Fruit fly (Drosophila melanogaster) whole organism, embryonic: Measurements from ENCODE around the gene mwh.

Experiments
- Atf-2 ChIP-seq: fragments of 200-800 bp; sonication (Bioruptor generic); optimal IDR thresholded peaks from 2 replicates; lab custom pipeline; 2016; ENCODE audit warnings: missing biosample characterization, missing genetic modification characterization
- CG1233 ChIP-seq: fragments of 200-800 bp; sonication (Bioruptor generic); optimal IDR thresholded peaks from 4 replicates; lab custom pipeline; 2018; ENCODE audit warnings: missing biosample characterization, mild to moderate bottlenecking, missing genetic modification characterization
- CG14965 ChIP-seq: fragments of 200-800 bp; sonication (Bioruptor generic); optimal IDR thresholded peaks from 2 replicates; lab custom pipeline; 2016; ENCODE audit warnings: missing biosample characterization, missing genetic modification characterization, borderline replicate concordance
- CG1602 ChIP-seq: fragments of 200-800 bp; sonication (Bioruptor generic); optimal IDR thresholded peaks from 3 replicates; lab custom pipeline; 2016; ENCODE audit warnings: missing biosample characterization, missing genetic modification characterization
- CG1603 ChIP-seq: fragments of 200-800 bp; sonication (Bioruptor generic); optimal IDR thresholded peaks from 2 replicates; lab custom pipeline; 2019; ENCODE audit warnings: missing biosample characterization, mild to moderate bottlenecking, missing genetic modification characterization, moderate library complexity
- CG16813 ChIP-seq: fragments of 200-800 bp; sonication (Bioruptor generic); IDR thresholded peaks from 3 replicates; pipeline ENCODE4 v1.3.6; 2022; ENCODE audit warnings: missing biosample characterization, missing genetic modification characterization; ENCODE audit not compliant: partially characterized antibody
- CG17328 ChIP-seq: fragments of 200-800 bp; sonication (Bioruptor generic); IDR thresholded peaks from 2 replicates; pipeline ENCODE4 v1.3.6; 2022; ENCODE audit warnings: missing biosample characterization, missing genetic modification characterization
- CG17568 ChIP-seq: fragments of 200-800 bp; sonication (Bioruptor generic); optimal IDR thresholded peaks from 2 replicates; lab custom pipeline; 2018; ENCODE audit warnings: missing biosample characterization, mild to moderate bottlenecking, missing genetic modification characterization, moderate library complexity
- CG17802 ChIP-seq: fragments of 200-800 bp; sonication (Bioruptor generic); optimal IDR thresholded peaks from 2 replicates; lab custom pipeline; 2018; ENCODE audit warnings: missing biosample characterization, mild to moderate bottlenecking, missing genetic modification characterization, moderate library complexity
- CG18619 ChIP-seq: fragments of 200-800 bp; sonication (Bioruptor generic); optimal IDR thresholded peaks from 3 replicates; lab custom pipeline; 2017; ENCODE audit warnings: missing biosample characterization, mild to moderate bottlenecking, missing genetic modification characterization
- CG2120 ChIP-seq: fragments of 200-800 bp; sonication (Bioruptor generic); optimal IDR thresholded peaks from 3 replicates; lab custom pipeline; 2016; ENCODE audit warnings: missing biosample characterization, missing genetic modification characterization
- CG2889 ChIP-seq: fragments of 200-800 bp; sonication (Bioruptor generic); IDR thresholded peaks from 3 replicates; pipeline ENCODE4 v1.3.6; 2022; ENCODE audit warnings: missing biosample characterization, missing genetic modification characterization
- CG3838 ChIP-seq: fragments of 200-800 bp; sonication (Bioruptor generic); optimal IDR thresholded peaks from 3 replicates; lab custom pipeline; 2016; ENCODE audit warnings: missing biosample characterization, missing genetic modification characterization
- CG4282 ChIP-seq: fragments of 200-800 bp; sonication (Bioruptor generic); optimal IDR thresholded peaks from 2 replicates; lab custom pipeline; 2016; ENCODE audit warnings: missing biosample characterization, missing genetic modification characterization
- CG7556 ChIP-seq: fragments of 200-800 bp; sonication (Bioruptor generic); optimal IDR thresholded peaks from 2 replicates; lab custom pipeline; 2017; ENCODE audit warnings: missing biosample characterization, mild to moderate bottlenecking, missing genetic modification characterization
- CG7928 ChIP-seq: fragments of 200-800 bp; sonication (Bioruptor generic); optimal IDR thresholded peaks from 2 replicates; lab custom pipeline; 2017; ENCODE audit warnings: missing biosample characterization, mild to moderate bottlenecking, missing genetic modification characterization
- CG9609 ChIP-seq: fragments of 200-800 bp; sonication (Bioruptor generic); optimal IDR thresholded peaks from 3 replicates; lab custom pipeline; 2016; ENCODE audit warnings: missing biosample characterization, missing genetic modification characterization
- D19B ChIP-seq: fragments of 200-800 bp; sonication (Bioruptor generic); optimal IDR thresholded peaks from 2 replicates; lab custom pipeline; 2017; ENCODE audit warnings: missing biosample characterization, mild to moderate bottlenecking, missing genetic modification characterization
- Deaf1 ChIP-seq: fragments of 200-800 bp; optimal IDR thresholded peaks from 3 replicates; lab custom pipeline; 2019; ENCODE audit warnings: missing biosample characterization, mild to moderate bottlenecking, missing genetic modification characterization, moderate library complexity
- Dll ChIP-seq: fragments of 200-800 bp; sonication (Bioruptor generic); IDR thresholded peaks from 4 replicates; pipeline ENCODE4 v1.3.6; 2022; ENCODE audit warnings: missing biosample characterization, missing genetic modification characterization; ENCODE audit not compliant: partially characterized antibody
- Dp ChIP-seq: fragments of 200-800 bp; sonication (Bioruptor generic); optimal IDR thresholded peaks from 2 replicates; lab custom pipeline; 2018; ENCODE audit warnings: missing biosample characterization, mild to moderate bottlenecking, missing genetic modification characterization, moderate library complexity
- Dref ChIP-seq: fragments of 200-800 bp; sonication (Bioruptor generic); IDR thresholded peaks from 2 replicates; pipeline ENCODE4 v1.3.6; 2022; ENCODE audit warnings: missing biosample characterization, missing genetic modification characterization
- Drgx ChIP-seq: fragments of 200-800 bp; sonication (Bioruptor generic); IDR thresholded peaks from 2 replicates; pipeline ENCODE4 v1.3.6; 2022; ENCODE audit warnings: missing biosample characterization, missing genetic modification characterization
- ERR ChIP-seq: fragments of 200-800 bp; sonication (Bioruptor generic); optimal IDR thresholded peaks from 2 replicates; lab custom pipeline; 2016; ENCODE audit warnings: missing biosample characterization, missing genetic modification characterization
- H2.0 ChIP-seq: fragments of 200-800 bp; sonication (Bioruptor generic); IDR thresholded peaks from 2 replicates; pipeline ENCODE4 v1.3.6; 2022; ENCODE audit warnings: missing biosample characterization, missing genetic modification characterization
- HmgD ChIP-seq: fragments of 200-800 bp; sonication (Bioruptor generic); optimal IDR thresholded peaks from 3 replicates; lab custom pipeline; 2016; ENCODE audit warnings: missing biosample characterization, missing genetic modification characterization
- Hr78 ChIP-seq, 2 experiments: fragments of 200-800 bp in 1 of 2; fragments of >200 bp in 1 of 2; sonication (Bioruptor generic) in 1 of 2; optimal IDR thresholded peaks; 2 replicates each; lab custom pipeline; 2017 to 2019; ENCODE audit warnings: missing biosample characterization in 2 of 2, missing genetic modification characterization in 2 of 2, mild to moderate bottlenecking in 1 of 2, moderate library complexity in 1 of 2
- Jarid2 ChIP-seq: fragments of 200-800 bp; sonication (Bioruptor generic); optimal IDR thresholded peaks from 3 replicates; lab custom pipeline; 2017; ENCODE audit warnings: mild to moderate bottlenecking, missing biosample characterization, missing genetic modification reagents, missing genetic modification characterization
- Lim3 ChIP-seq: fragments of 200-800 bp; sonication (Bioruptor generic); IDR thresholded peaks from 2 replicates; pipeline ENCODE4 v1.3.6; 2022; ENCODE audit warnings: missing biosample characterization, missing genetic modification characterization
- Sry-β ChIP-seq: fragments of 200-800 bp; sonication (Bioruptor generic); optimal IDR thresholded peaks from 2 replicates; lab custom pipeline; 2018; ENCODE audit warnings: missing biosample characterization, mild to moderate bottlenecking, missing genetic modification characterization, moderate library complexity
- Ssrp ChIP-seq: fragments of 200-800 bp; sonication (Bioruptor generic); optimal IDR thresholded peaks from 2 replicates; lab custom pipeline; 2018; ENCODE audit warnings: missing biosample characterization, mild to moderate bottlenecking, missing genetic modification characterization, moderate library complexity
- YL-1 ChIP-seq: fragments of 200-800 bp; sonication (Bioruptor generic); optimal IDR thresholded peaks from 3 replicates; lab custom pipeline; 2017; ENCODE audit warnings: missing biosample characterization, mild to moderate bottlenecking, missing genetic modification characterization
- abd-A ChIP-seq: fragments of 200-800 bp; sonication (Bioruptor generic); optimal IDR thresholded peaks from 3 replicates; lab custom pipeline; 2019; ENCODE audit warnings: missing biosample characterization, mild to moderate bottlenecking, missing genetic modification characterization, moderate library complexity
- al ChIP-seq: fragments of 200-800 bp; sonication (Bioruptor generic); IDR thresholded peaks from 2 replicates; pipeline ENCODE4 v1.3.6; 2022; ENCODE audit warnings: missing biosample characterization, missing genetic modification characterization
- bab2 ChIP-seq: fragments of 200-800 bp; sonication (Bioruptor generic); optimal IDR thresholded peaks from 2 replicates; lab custom pipeline; 2016; ENCODE audit warnings: missing biosample characterization, missing genetic modification characterization
- chif ChIP-seq, 2 experiments: fragments of 200-800 bp; sonication (Bioruptor generic); optimal IDR thresholded peaks; 3 replicates each; lab custom pipeline; 2016; ENCODE audit warnings: missing biosample characterization in 2 of 2, missing genetic modification characterization in 2 of 2
- chinmo ChIP-seq: fragments of 200-800 bp; sonication (Bioruptor generic); IDR thresholded peaks from 4 replicates; pipeline ENCODE4 v1.3.6; 2022; ENCODE audit warnings: missing biosample characterization, missing genetic modification characterization; ENCODE audit not compliant: partially characterized antibody
- gro ChIP-seq: fragments of 200-800 bp; sonication (Bioruptor generic); optimal IDR thresholded peaks from 2 replicates; lab custom pipeline; 2016; ENCODE audit warnings: missing biosample characterization, missing genetic modification characterization
- jing ChIP-seq: fragments of 200-800 bp; sonication (Bioruptor generic); optimal IDR thresholded peaks from 2 replicates; lab custom pipeline; 2018; ENCODE audit warnings: missing biosample characterization, mild to moderate bottlenecking, missing genetic modification characterization
- ken ChIP-seq: fragments of 200-800 bp; sonication (Bioruptor generic); IDR thresholded peaks from 3 replicates; pipeline ENCODE4 v1.3.6; 2022; ENCODE audit warnings: missing biosample characterization, missing genetic modification characterization
- mirr ChIP-seq: fragments of 200-800 bp; sonication (Bioruptor generic); optimal IDR thresholded peaks from 3 replicates; lab custom pipeline; 2018; ENCODE audit warnings: missing biosample characterization, mild to moderate bottlenecking, missing genetic modification characterization
- nerfin-1 ChIP-seq: fragments of 200-800 bp; sonication (Bioruptor generic); optimal IDR thresholded peaks from 3 replicates; lab custom pipeline; 2019; ENCODE audit warnings: missing biosample characterization, mild to moderate bottlenecking, missing genetic modification characterization, moderate library complexity
- pho ChIP-seq: fragments of 200-800 bp; sonication (Bioruptor generic); optimal IDR thresholded peaks from 2 replicates; lab custom pipeline; 2016; ENCODE audit warnings: missing biosample characterization, missing genetic modification characterization
- ranshi ChIP-seq: fragments of 200-800 bp; sonication (Bioruptor generic); IDR thresholded peaks from 2 replicates; pipeline ENCODE4 v1.3.6; 2022; ENCODE audit warnings: missing biosample characterization, missing genetic modification characterization
- rib ChIP-seq: fragments of 200-800 bp; sonication (Bioruptor generic); IDR thresholded peaks from 2 replicates; pipeline ENCODE4 v1.3.6; 2022; ENCODE audit warnings: missing biosample characterization, missing genetic modification characterization
- seq ChIP-seq: fragments of 200-800 bp; sonication (Bioruptor generic); IDR thresholded peaks from 2 replicates; pipeline ENCODE4 v1.3.6; 2022; ENCODE audit warnings: missing biosample characterization, missing genetic modification characterization
- stwl ChIP-seq: fragments of 200-800 bp; sonication (Bioruptor generic); optimal IDR thresholded peaks from 3 replicates; lab custom pipeline; 2018; ENCODE audit warnings: missing biosample characterization, mild to moderate bottlenecking, missing genetic modification characterization, moderate library complexity
- twi ChIP-seq: fragments of 200-800 bp; optimal IDR thresholded peaks from 2 replicates; lab custom pipeline; 2019; ENCODE audit warnings: missing biosample characterization, mild to moderate bottlenecking, missing genetic modification characterization, moderate library complexity

mwh gene

DNA sequence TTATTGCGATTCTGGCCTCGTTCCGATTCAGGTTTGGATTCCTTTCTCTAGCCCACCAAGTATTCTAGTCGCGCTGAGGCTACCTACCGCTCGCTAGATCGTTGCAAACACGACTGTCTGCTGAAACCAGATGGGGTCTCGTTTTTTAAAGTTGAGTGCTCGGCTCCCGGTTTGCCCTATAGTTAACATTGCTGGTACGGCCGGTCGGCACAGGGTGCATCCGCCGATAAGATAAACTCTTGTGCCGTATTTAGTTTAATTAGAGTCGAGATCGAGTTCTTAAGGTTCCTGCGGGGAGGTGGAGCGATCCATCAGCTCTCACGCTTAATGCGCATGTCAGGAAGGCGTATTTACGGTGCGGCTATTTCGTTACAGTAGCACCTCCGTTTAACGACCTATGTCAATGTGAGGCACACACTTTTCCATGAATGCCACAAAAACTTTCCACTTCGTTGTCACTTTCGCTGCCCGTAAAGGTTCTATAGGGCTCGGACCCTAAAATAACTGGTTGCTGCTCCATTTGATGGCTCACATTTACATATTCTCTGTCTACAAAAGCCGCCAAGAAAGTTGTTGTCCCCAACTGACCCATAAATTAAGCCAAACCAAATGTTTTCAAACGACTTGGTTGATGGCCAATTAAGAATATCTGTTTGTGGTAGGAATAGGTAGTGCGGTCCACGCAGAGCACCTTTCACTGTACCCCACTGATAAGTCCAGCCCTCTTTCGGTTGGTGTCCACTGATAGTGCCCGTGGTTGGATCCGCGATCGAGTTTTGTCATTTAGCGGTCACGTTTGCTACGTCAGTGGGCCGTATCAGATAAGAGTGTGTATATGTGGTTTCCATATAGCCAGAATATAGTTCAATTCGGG lies 4.3 kb downstream of the mwh start, which contains the start of gene CG9119 (continued):
- no peak; the same call in 1 of the 2 replicates for TF ChIP-seq ranshi (GFP tag; lab: Robert Waterston, UW)
- TF ChIP-seq nerfin-1: peak; percentile 59
- TF ChIP-seq gro (GFP tag; lab: Kevin White, UChicago): no peak
- TF ChIP-seq CG16813 (GFP tag; lab: Robert Waterston, UW): no peak
- TF ChIP-seq Ssrp (tag; lab: Kevin White, UChicago): peak; percentile 59
- TF ChIP-seq chinmo (GFP tag; lab: Robert Waterston, UW): 0 out of 4 replicates have a peak, but pooled peaks have one; percentile 33
- no peak for TF ChIP-seq Jarid2 (GFP tag; lab: Kevin White, UChicago)
- TF ChIP-seq Dref (GFP tag; lab: Robert Waterston, UW): no peak
- no peak for TF ChIP-seq CG14965
- no peak for TF ChIP-seq mirr
- TF ChIP-seq Lim3: peak; percentile 39; the same call in 1 of the 2 replicates
- TF ChIP-seq CG1602 (GFP tag; lab: Kevin White, UChicago): peak; percentile 36
- TF ChIP-seq al (GFP tag; lab: Robert Waterston, UW): no peak; the same call in 1 of the 2 replicates
- TF ChIP-seq Deaf1 (tag; lab: Kevin White, UChicago): peak; percentile 90
- TF ChIP-seq HmgD (GFP tag; lab: Kevin White, UChicago): no peak
- no peak for TF ChIP-seq H2.0 (GFP tag; lab: Robert Waterston, UW)
- no peak for TF ChIP-seq CG17568 (GFP tag; lab: Kevin White, UChicago)
- TF ChIP-seq CG2889 (GFP tag; lab: Robert Waterston, UW): 0 out of 3 replicates have a peak, but pooled peaks have one; percentile 24
- TF ChIP-seq pho (GFP tag; lab: Kevin White, UChicago): peak; percentile 70
- TF ChIP-seq CG2120 (GFP tag; lab: Kevin White, UChicago): peak; percentile 87
- TF ChIP-seq YL-1 (GFP tag; lab: Kevin White, UChicago): no peak
- TF ChIP-seq seq (GFP tag; lab: Robert Waterston, UW): peak; percentile 44; the same call in 1 of the 2 replicates
- TF ChIP-seq CG3838 (GFP tag; lab: Kevin White, UChicago): no peak
- TF ChIP-seq Dll (GFP tag; lab: Robert Waterston, UW): no peak
- TF ChIP-seq Drgx: no peak
- TF ChIP-seq ERR (GFP tag; lab: Kevin White, UChicago): peak; percentile 82
- TF ChIP-seq stwl (tag; lab: Kevin White, UChicago): no peak
- peak; percentile 37 for TF ChIP-seq bab2 (GFP tag; lab: Kevin White, UChicago)
- no peak for TF ChIP-seq ken (GFP tag; lab: Robert Waterston, UW)
- 0 out of 2 replicates have a peak, but pooled peaks have one; percentile 19 for TF ChIP-seq rib
- TF ChIP-seq chif (GFP tag; optimal IDR thresholded peaks at IDR 0.05; lab: Kevin White, UChicago): peak; percentile 37 to 42
- TF ChIP-seq jing (GFP tag; lab: Kevin White, UChicago): peak; percentile 9
- peak; percentile 51 for TF ChIP-seq twi (tag; lab: Kevin White, UChicago)
- peak in 1 of 2 experiments; percentile 78 for TF ChIP-seq Hr78 (GFP tag; optimal IDR thresholded peaks at IDR 0.05; lab: Kevin White, UChicago)
- TF ChIP-seq CG18619 (GFP tag; lab: Kevin White, UChicago): peak; percentile 63
- TF ChIP-seq CG7928 (GFP tag; lab: Kevin White, UChicago): peak; percentile 13
- peak; percentile 54 for TF ChIP-seq Atf-2 (GFP tag; lab: Kevin White, UChicago)
- TF ChIP-seq CG17802 (tag; lab: Kevin White, UChicago): no peak
- 0 out of 2 replicates have a peak, but pooled peaks have one; percentile 24 for TF ChIP-seq CG17328
- TF ChIP-seq CG1233 (GFP tag; lab: Kevin White, UChicago): peak; percentile 66
- peak; percentile 59 for TF ChIP-seq CG1603 (tag; lab: Kevin White, UChicago)
- TF ChIP-seq abd-A (tag; lab: Kevin White, UChicago): peak; percentile 89
- no peak for TF ChIP-seq Sry-β (GFP tag; lab: Kevin White, UChicago)
- peak; percentile 61 for TF ChIP-seq CG9609 (GFP tag; lab: Kevin White, UChicago)
- no peak for TF ChIP-seq Dp (GFP tag; lab: Kevin White, UChicago)
- peak; percentile 78 for TF ChIP-seq CG7556 (GFP tag; lab: Kevin White, UChicago)
- peak; percentile 69 for TF ChIP-seq D19B (GFP tag; lab: Kevin White, UChicago)
- peak; percentile 25 for TF ChIP-seq CG4282
